Fruit fly (Drosophila melanogaster) whole organism, embryonic: ENCODE measurements around the gene Miga.

Experiments used
- ATbp ChIP-seq: fragments of 200-800 bp; sonication (Bioruptor generic); optimal IDR thresholded peaks from 2 replicates; lab custom pipeline; 2017; ENCODE audit warnings: missing biosample characterization, mild to moderate bottlenecking, missing genetic modification characterization, missing genetic modification reagents
- Blimp-1 ChIP-seq: fragments of 200-800 bp; sonication (Bioruptor generic); optimal IDR thresholded peaks from 3 replicates; lab custom pipeline; 2018; ENCODE audit warnings: missing biosample characterization, missing genetic modification characterization, mild to moderate bottlenecking, moderate library complexity, missing genetic modification reagents
- CG11504 ChIP-seq: fragments of 200-800 bp; sonication (Bioruptor generic); optimal IDR thresholded peaks from 3 replicates; lab custom pipeline; 2019; ENCODE audit warnings: missing biosample characterization, mild to moderate bottlenecking, missing genetic modification characterization, moderate library complexity
- CG11695 ChIP-seq: fragments of 200-800 bp; sonication (Bioruptor generic); IDR thresholded peaks from 3 replicates; pipeline ENCODE4 v1.3.6; 2022; ENCODE audit warnings: missing biosample characterization, missing genetic modification characterization
- CG11696 ChIP-seq: fragments of 200-800 bp; sonication (Bioruptor generic); IDR thresholded peaks from 2 replicates; pipeline ENCODE4 v1.3.6; 2022; ENCODE audit warnings: missing biosample characterization, missing genetic modification characterization
- CG1233 ChIP-seq: fragments of 200-800 bp; sonication (Bioruptor generic); optimal IDR thresholded peaks from 4 replicates; lab custom pipeline; 2018; ENCODE audit warnings: missing biosample characterization, mild to moderate bottlenecking, missing genetic modification characterization
- CG12769 ChIP-seq: fragments of 200-800 bp; sonication (Bioruptor generic); optimal IDR thresholded peaks from 2 replicates; lab custom pipeline; 2019; ENCODE audit warnings: missing biosample characterization, mild to moderate bottlenecking, missing genetic modification characterization, moderate library complexity
- CG1603 ChIP-seq: fragments of 200-800 bp; sonication (Bioruptor generic); optimal IDR thresholded peaks from 2 replicates; lab custom pipeline; 2019; ENCODE audit warnings: missing biosample characterization, mild to moderate bottlenecking, missing genetic modification characterization, moderate library complexity
- CG17359 ChIP-seq: fragments of 200-800 bp; sonication (Bioruptor generic); optimal IDR thresholded peaks from 3 replicates; lab custom pipeline; 2018; ENCODE audit warnings: missing biosample characterization, mild to moderate bottlenecking, missing genetic modification characterization, moderate library complexity
- CG2129 ChIP-seq: fragments of 200-800 bp; sonication (Bioruptor generic); IDR thresholded peaks from 2 replicates; pipeline ENCODE4 v1.3.6; 2022; ENCODE audit warnings: missing biosample characterization, missing genetic modification characterization; ENCODE audit not compliant: partially characterized antibody
- CG2875 ChIP-seq: fragments of 200-800 bp; sonication (Bioruptor generic); optimal IDR thresholded peaks from 2 replicates; lab custom pipeline; 2017; ENCODE audit warnings: missing biosample characterization, mild to moderate bottlenecking, missing genetic modification characterization, missing genetic modification reagents
- CG2889 ChIP-seq: fragments of 200-800 bp; sonication (Bioruptor generic); IDR thresholded peaks from 3 replicates; pipeline ENCODE4 v1.3.6; 2022; ENCODE audit warnings: missing biosample characterization, missing genetic modification characterization
- CG4820 ChIP-seq: fragments of 200-800 bp; sonication (Bioruptor generic); optimal IDR thresholded peaks from 3 replicates; lab custom pipeline; 2016; ENCODE audit warnings: missing biosample characterization, missing genetic modification characterization
- CG6791 ChIP-seq: fragments of 200-800 bp; sonication (Bioruptor generic); IDR thresholded peaks from 3 replicates; pipeline ENCODE4 v1.3.6; 2022; ENCODE audit warnings: missing biosample characterization, missing genetic modification characterization; ENCODE audit not compliant: partially characterized antibody
- CG9437 ChIP-seq: fragments of 200-800 bp; sonication (Bioruptor generic); optimal IDR thresholded peaks from 2 replicates; lab custom pipeline; 2018; ENCODE audit warnings: missing biosample characterization, mild to moderate bottlenecking, missing genetic modification characterization
- CoRest ChIP-seq: fragments of 200-800 bp; sonication (Bioruptor generic); optimal IDR thresholded peaks from 3 replicates; lab custom pipeline; 2018; ENCODE audit warnings: missing biosample characterization, mild to moderate bottlenecking, missing genetic modification characterization, moderate library complexity
- Dll ChIP-seq: fragments of 200-800 bp; sonication (Bioruptor generic); IDR thresholded peaks from 4 replicates; pipeline ENCODE4 v1.3.6; 2022; ENCODE audit warnings: missing biosample characterization, missing genetic modification characterization; ENCODE audit not compliant: partially characterized antibody
- Dref ChIP-seq: fragments of 200-800 bp; sonication (Bioruptor generic); IDR thresholded peaks from 2 replicates; pipeline ENCODE4 v1.3.6; 2022; ENCODE audit warnings: missing biosample characterization, missing genetic modification characterization
- HLH3B ChIP-seq: fragments of 200-800 bp; sonication (Bioruptor generic); IDR thresholded peaks from 2 replicates; pipeline ENCODE4 v1.3.6; 2022; ENCODE audit warnings: missing biosample characterization, missing genetic modification characterization
- HLH4C ChIP-seq: fragments of 200-800 bp; sonication (Bioruptor generic); IDR thresholded peaks from 3 replicates; pipeline ENCODE4 v1.3.6; 2022; ENCODE audit warnings: missing biosample characterization, missing genetic modification characterization; ENCODE audit not compliant: partially characterized antibody
- Lim3 ChIP-seq: fragments of 200-800 bp; sonication (Bioruptor generic); IDR thresholded peaks from 2 replicates; pipeline ENCODE4 v1.3.6; 2022; ENCODE audit warnings: missing biosample characterization, missing genetic modification characterization
- Med ChIP-seq: fragments of 200-800 bp; sonication (Bioruptor generic); peaks from one replicate; lab custom pipeline; 2016; ENCODE audit warnings: missing biosample characterization, missing genetic modification characterization, mild to moderate bottlenecking, inconsistent platforms, moderate library complexity
- NfI ChIP-seq: fragments of 200-800 bp; sonication (Bioruptor generic); optimal IDR thresholded peaks from 3 replicates; lab custom pipeline; 2018; ENCODE audit warnings: missing biosample characterization, mild to moderate bottlenecking, missing genetic modification characterization, moderate library complexity
- Trl ChIP-seq, 3 experiments: fragments of >200 bp in 2 of 3; fragments of 200-800 bp in 1 of 3; sonication (Bioruptor generic) in 1 of 3; optimal IDR thresholded peaks; 2 replicates in 1 of 3; 3 replicates in 2 of 3; lab custom pipeline; 2016 to 2017; ENCODE audit warnings: missing biosample characterization in 1 of 3, missing genetic modification characterization in 1 of 3
- Usf ChIP-seq: fragments of 200-800 bp; sonication (Bioruptor generic); optimal IDR thresholded peaks from 2 replicates; lab custom pipeline; 2017; ENCODE audit warnings: missing genotype, missing biosample characterization, missing genetic modification characterization
- ara ChIP-seq: fragments of 200-800 bp; sonication (Bioruptor generic); IDR thresholded peaks from 2 replicates; pipeline ENCODE4 v1.3.6; 2022; ENCODE audit warnings: missing biosample characterization, missing genetic modification characterization
- bsh ChIP-seq, 2 experiments: fragments of 200-800 bp; sonication (Bioruptor generic); optimal IDR thresholded peaks; 2 replicates each; lab custom pipeline; 2017 to 2018; ENCODE audit warnings: mild to moderate bottlenecking in 2 of 2, missing biosample characterization in 2 of 2, missing genetic modification characterization in 2 of 2, moderate library complexity in 1 of 2
- corto ChIP-seq: fragments of 200-800 bp; sonication (Bioruptor generic); optimal IDR thresholded peaks from 2 replicates; lab custom pipeline; 2016; ENCODE audit warnings: missing biosample characterization, mild to moderate bottlenecking, missing genetic modification characterization, moderate library complexity
- crc ChIP-seq: fragments of 200-800 bp; sonication (Bioruptor generic); optimal IDR thresholded peaks from 2 replicates; lab custom pipeline; 2016; ENCODE audit warnings: missing biosample characterization, missing genetic modification characterization
- fu2 ChIP-seq: fragments of 200-800 bp; sonication (Bioruptor generic); optimal IDR thresholded peaks from 2 replicates; lab custom pipeline; 2016; ENCODE audit warnings: missing biosample characterization, missing genetic modification characterization
- hkb ChIP-seq, 2 experiments: fragments of 200-800 bp in 1 of 2; fragments of >200 bp in 1 of 2; sonication (Bioruptor generic) in 1 of 2; IDR thresholded peaks in 1 of 2; optimal IDR thresholded peaks in 1 of 2; 2 replicates each; pipeline versions ENCODE4 v1.3.6 to Lab custom; 2017 to 2022; ENCODE audit warnings: missing biosample characterization in 1 of 2, missing genetic modification characterization in 1 of 2
- lab ChIP-seq: fragments of 200-800 bp; sonication (Bioruptor generic); optimal IDR thresholded peaks from 3 replicates; lab custom pipeline; 2017; ENCODE audit warnings: missing biosample characterization, missing genetic modification characterization, mild to moderate bottlenecking, moderate library complexity, missing genetic modification reagents
- lbe ChIP-seq: fragments of 200-800 bp; sonication (Bioruptor generic); optimal IDR thresholded peaks from 2 replicates; lab custom pipeline; 2016; ENCODE audit warnings: missing biosample characterization, mild to moderate bottlenecking, missing genetic modification characterization
- nom ChIP-seq: fragments of 200-800 bp; sonication (Bioruptor generic); optimal IDR thresholded peaks from 2 replicates; lab custom pipeline; 2017; ENCODE audit warnings: missing biosample characterization, missing genetic modification characterization, mild to moderate bottlenecking, moderate library complexity, missing genetic modification reagents
- phol ChIP-seq: fragments of 200-800 bp; sonication (Bioruptor generic); optimal IDR thresholded peaks from 3 replicates; lab custom pipeline; 2018; ENCODE audit warnings: missing biosample characterization, mild to moderate bottlenecking, missing genetic modification characterization, moderate library complexity
- pita ChIP-seq: fragments of 200-800 bp; sonication (Bioruptor generic); optimal IDR thresholded peaks from 2 replicates; lab custom pipeline; 2017; ENCODE audit warnings: missing biosample characterization, mild to moderate bottlenecking, missing genetic modification characterization
- prd ChIP-seq, 3 experiments: fragments of >200 bp in 2 of 3; fragments of 200-800 bp in 1 of 3; sonication (Bioruptor generic) in 1 of 3; optimal IDR thresholded peaks in 2 of 3; IDR thresholded peaks in 1 of 3; 2 replicates in 2 of 3; 3 replicates in 1 of 3; pipeline versions ENCODE4 v1.3.6 to Lab custom; 2017 to 2022; ENCODE audit warnings: missing biosample characterization in 1 of 3, missing genetic modification characterization in 1 of 3
- sens ChIP-seq: fragments of 200-800 bp; sonication (Bioruptor generic); peaks from one replicate; lab custom pipeline; 2016; ENCODE audit warnings: missing biosample characterization, missing genetic modification characterization
- slou ChIP-seq: fragments of 200-800 bp; sonication (Bioruptor generic); optimal IDR thresholded peaks from 3 replicates; lab custom pipeline; 2016; ENCODE audit warnings: missing biosample characterization, missing genetic modification characterization
- tio ChIP-seq: fragments of 200-800 bp; sonication (Bioruptor generic); optimal IDR thresholded peaks from 2 replicates; lab custom pipeline; 2017; ENCODE audit warnings: missing biosample characterization, missing genetic modification characterization, inconsistent platforms
- twi ChIP-seq: fragments of 200-800 bp; optimal IDR thresholded peaks from 2 replicates; lab custom pipeline; 2019; ENCODE audit warnings: missing biosample characterization, mild to moderate bottlenecking, missing genetic modification characterization, moderate library complexity
- wor ChIP-seq: fragments of 200-800 bp; sonication (Bioruptor generic); IDR thresholded peaks from 2 replicates; pipeline ENCODE4 v1.3.6; 2022; ENCODE audit warnings: missing biosample characterization, missing genetic modification characterization

Miga gene

DNA sequence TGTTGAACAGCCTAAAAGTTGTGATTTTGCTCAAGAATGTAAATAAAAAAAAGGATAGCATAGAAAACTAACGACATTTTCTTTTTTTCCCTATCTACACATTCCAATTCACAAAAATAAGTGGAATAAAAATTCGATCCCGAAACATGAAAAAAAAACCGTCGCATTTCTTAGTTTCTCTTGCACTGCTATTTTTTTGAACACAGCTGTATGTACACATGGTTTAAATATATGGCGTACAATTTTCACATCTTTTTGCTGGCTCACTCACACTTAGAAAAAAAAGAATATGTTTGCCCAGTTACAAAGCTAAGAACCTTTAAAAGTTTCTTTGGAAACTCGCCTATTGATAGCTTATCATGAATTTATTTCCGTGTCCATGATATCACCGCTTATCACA is 22.6 kb upstream of the Miga start (continued):
- no peak for TF ChIP-seq lbe (GFP tag; lab: Kevin White, UChicago)
- no peak for TF ChIP-seq CG9437 (GFP tag; lab: Kevin White, UChicago)
- no peak for TF ChIP-seq fu2
- no peak for TF ChIP-seq CG2875 (GFP tag; lab: Kevin White, UChicago)
- no peak for TF ChIP-seq phol (tag; lab: Kevin White, UChicago)
- no peak for TF ChIP-seq CG2889
- TF ChIP-seq corto (GFP tag; lab: Kevin White, UChicago) = no peak
- TF ChIP-seq NfI = no peak
- peak; percentile 4 for TF ChIP-seq tio (GFP tag; lab: Kevin White, UChicago)
- TF ChIP-seq prd (optimal IDR thresholded peaks at IDR 0.05; lab: Kevin White, UChicago) = no peak
- TF ChIP-seq prd (GFP tag; IDR thresholded peaks at IDR 0.05; lab: Robert Waterston, UW) = no peak
- no peak for TF ChIP-seq HLH3B (GFP tag; lab: Robert Waterston, UW)
- no peak for TF ChIP-seq crc (GFP tag; lab: Kevin White, UChicago)
- TF ChIP-seq, all 482 proteins: peak for 7

DNA sequence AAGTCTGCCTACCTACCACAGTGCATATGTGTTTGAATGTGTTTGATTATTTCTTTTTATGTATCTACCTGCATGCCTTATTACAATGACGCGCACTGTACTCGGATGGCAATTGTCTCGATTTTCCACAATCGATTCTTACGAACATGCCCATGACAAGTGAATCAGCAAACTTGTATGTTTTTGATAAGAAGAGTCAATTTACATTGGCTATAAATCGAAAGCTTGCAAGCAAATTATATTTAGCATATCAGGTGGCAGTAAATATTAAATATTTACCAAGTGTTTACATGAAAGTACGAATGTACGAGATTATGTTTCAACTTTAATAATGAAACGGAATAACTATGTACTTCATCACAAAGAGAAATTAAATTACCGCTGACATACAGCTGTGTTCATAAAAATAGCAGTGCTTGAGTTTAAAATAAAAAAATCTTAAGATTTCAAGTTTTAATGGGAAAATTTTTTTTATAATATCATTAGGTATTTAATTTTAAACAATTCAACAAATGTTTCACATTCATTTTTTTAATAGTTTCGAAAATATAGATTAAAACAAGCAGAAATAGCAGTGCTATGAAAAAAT is 21.9 kb upstream of the Miga start:
- TF ChIP-seq CG11695 (GFP tag; lab: Robert Waterston, UW) = 0 out of 3 replicates have a peak, but pooled peaks have one; percentile 29
- TF ChIP-seq CG1603 (tag; lab: Kevin White, UChicago) = peak; percentile 20
- TF ChIP-seq Blimp-1 (GFP tag; lab: Kevin White, UChicago) = peak; percentile 5
- TF ChIP-seq hkb (optimal IDR thresholded peaks at IDR 0.05; lab: Kevin White, UChicago) = no peak
- no peak for TF ChIP-seq hkb (GFP tag; IDR thresholded peaks at IDR 0.05; lab: Robert Waterston, UW)
- no peak for TF ChIP-seq HLH4C (GFP tag; lab: Robert Waterston, UW)
- TF ChIP-seq Lim3 = no peak
- peak; percentile 54; the same call in 1 of the 2 replicates for TF ChIP-seq CG11696 (GFP tag; lab: Robert Waterston, UW)
- peak; percentile 71 for TF ChIP-seq sens (GFP tag; lab: Kevin White, UChicago)
- TF ChIP-seq CG6791 (GFP tag; lab: Robert Waterston, UW) = no peak
- TF ChIP-seq bsh (GFP tag; optimal IDR thresholded peaks at IDR 0.05; lab: Kevin White, UChicago) = peak in 1 of 2 experiments; percentile 19
- peak; percentile 0 for TF ChIP-seq Med
- TF ChIP-seq Trl (optimal IDR thresholded peaks at IDR 0.05; lab: Kevin White, UChicago) = no peak
- TF ChIP-seq Trl (GFP tag; optimal IDR thresholded peaks at IDR 0.05; lab: Kevin White, UChicago) = no peak
- no peak for TF ChIP-seq CG2129 (GFP tag; lab: Robert Waterston, UW)
- peak; percentile 9 for TF ChIP-seq CG11504 (tag; lab: Kevin White, UChicago)
- no peak for TF ChIP-seq twi (tag; lab: Kevin White, UChicago)
- TF ChIP-seq CG9437 (GFP tag; lab: Kevin White, UChicago) = no peak
- no peak for TF ChIP-seq slou
- TF ChIP-seq lab (GFP tag; lab: Kevin White, UChicago) = peak; percentile 7
- no peak for TF ChIP-seq pita
- TF ChIP-seq Dll (GFP tag; lab: Robert Waterston, UW) = no peak
- TF ChIP-seq Usf (GFP tag; lab: Kevin White, UChicago) = no peak
- TF ChIP-seq Dref (GFP tag; lab: Robert Waterston, UW) = no peak
- TF ChIP-seq nom = peak; percentile 54
- TF ChIP-seq CG12769 (tag; lab: Kevin White, UChicago) = no peak
- no peak for TF ChIP-seq ara (GFP tag; lab: Robert Waterston, UW)
- TF ChIP-seq ATbp = peak; percentile 8
- no peak for TF ChIP-seq wor (GFP tag; lab: Robert Waterston, UW)
- peak; percentile 19 for TF ChIP-seq CG17359 (tag; lab: Kevin White, UChicago)
- peak; percentile 2 for TF ChIP-seq CG1233
- TF ChIP-seq CoRest (tag; lab: Kevin White, UChicago) = no peak
- TF ChIP-seq CG4820 (GFP tag; lab: Kevin White, UChicago) = no peak
- TF ChIP-seq, all 482 proteins: peak for 13
